Worm (Caenorhabditis elegans) whole organism, mixed stage, embryonic: ENCODE measurements around the gene F58B3.6.

Experiments
- M03D4.4 ChIP-seq: sonication (generic microtip); optimal IDR thresholded peaks from 2 replicates; lab custom pipeline; 2017; ENCODE audit warnings: mild to moderate bottlenecking, missing genetic modification characterization, missing compliant biosample characterization
- blmp-1 ChIP-seq: fragments of 150-350 bp; optimal IDR thresholded peaks from 2 replicates; lab custom pipeline; 2014; ENCODE audit warnings: missing biosample characterization, missing genetic modification characterization
- ceh-39 ChIP-seq: fragments of 150-350 bp; optimal IDR thresholded peaks from 2 replicates; lab custom pipeline; 2014; ENCODE audit warnings: missing biosample characterization, missing genetic modification characterization
- ceh-43 ChIP-seq: fragments of 200-800 bp; sonication (Bioruptor generic); optimal IDR thresholded peaks from 2 replicates; lab custom pipeline; 2018; ENCODE audit warnings: mild to moderate bottlenecking, missing genetic modification characterization, moderate library complexity, missing compliant biosample characterization
- ceh-83 ChIP-seq: fragments of 200-800 bp; sonication (Bioruptor generic); optimal IDR thresholded peaks from 2 replicates; lab custom pipeline; 2018; ENCODE audit warnings: mild to moderate bottlenecking, missing genetic modification characterization, missing compliant biosample characterization
- ces-1 ChIP-seq: fragments of 150-350 bp; optimal IDR thresholded peaks from 2 replicates; lab custom pipeline; 2014; ENCODE audit warnings: missing biosample characterization, missing genetic modification reagents, missing genetic modification characterization
- cnd-1 ChIP-seq: fragments of 200-800 bp; sonication (Bioruptor generic); optimal IDR thresholded peaks from 2 replicates; lab custom pipeline; 2018; ENCODE audit warnings: mild to moderate bottlenecking, missing genetic modification characterization, missing compliant biosample characterization
- drap-1 ChIP-seq: fragments of 200-800 bp; sonication (Bioruptor generic); optimal IDR thresholded peaks from 3 replicates; lab custom pipeline; 2018; ENCODE audit warnings: mild to moderate bottlenecking, missing genetic modification characterization, missing compliant biosample characterization
- elt-1 ChIP-seq: sonication (generic microtip); optimal IDR thresholded peaks from 2 replicates; lab custom pipeline; 2017; ENCODE audit warnings: missing genetic modification characterization, mild to moderate bottlenecking, missing compliant biosample characterization, antibody characterized with exemption, moderate library complexity, borderline replicate concordance; ENCODE audit not compliant: insufficient read depth
- elt-3 ChIP-seq: fragments of 150-350 bp; optimal IDR thresholded peaks from 2 replicates; lab custom pipeline; 2014; ENCODE audit warnings: missing biosample characterization, missing genetic modification characterization
- flh-1 ChIP-seq: fragments of 200-800 bp; sonication (Bioruptor generic); optimal IDR thresholded peaks from 2 replicates; lab custom pipeline; 2018; ENCODE audit warnings: mild to moderate bottlenecking, missing genetic modification characterization, moderate library complexity, missing compliant biosample characterization
- ham-2 ChIP-seq: fragments of 200-800 bp; sonication (Bioruptor generic); optimal IDR thresholded peaks from 2 replicates; lab custom pipeline; 2018; ENCODE audit warnings: mild to moderate bottlenecking, missing genetic modification characterization, missing compliant biosample characterization
- hlh-1 ChIP-seq: fragments of 150-350 bp; optimal IDR thresholded peaks from 2 replicates; lab custom pipeline; 2014; ENCODE audit warnings: missing biosample characterization, missing genetic modification reagents, missing genetic modification characterization
- lin-13 ChIP-seq: fragments of 150-350 bp; optimal IDR thresholded peaks from 2 replicates; lab custom pipeline; 2014; ENCODE audit warnings: missing biosample characterization, missing genetic modification characterization
- lsy-2 ChIP-seq: fragments of 150-350 bp; optimal IDR thresholded peaks from 2 replicates; lab custom pipeline; 2014; ENCODE audit warnings: missing biosample characterization, missing genetic modification characterization
- mab-5 ChIP-seq: fragments of 150-350 bp; optimal IDR thresholded peaks from 2 replicates; lab custom pipeline; 2014; ENCODE audit warnings: missing biosample characterization, missing genetic modification characterization
- mep-1 ChIP-seq: fragments of 150-350 bp; optimal IDR thresholded peaks from 2 replicates; lab custom pipeline; 2017; ENCODE audit warnings: missing biosample characterization, missing genetic modification reagents, missing genetic modification characterization, inconsistent platforms
- mls-2 ChIP-seq: sonication (generic microtip); optimal IDR thresholded peaks from 2 replicates; lab custom pipeline; 2016; ENCODE audit warnings: mild to moderate bottlenecking, missing genetic modification characterization, moderate library complexity, missing compliant biosample characterization
- nhr-12 ChIP-seq: fragments of 150-350 bp; optimal IDR thresholded peaks from 2 replicates; lab custom pipeline; 2014; ENCODE audit warnings: missing biosample characterization, missing genetic modification characterization
- nhr-237 ChIP-seq: fragments of 150-350 bp; optimal IDR thresholded peaks from 2 replicates; lab custom pipeline; 2014; ENCODE audit warnings: missing biosample characterization, missing genetic modification characterization
- nhr-28 ChIP-seq: fragments of 150-350 bp; optimal IDR thresholded peaks from 2 replicates; lab custom pipeline; 2014; ENCODE audit warnings: missing biosample characterization, missing genetic modification characterization
- nhr-76 ChIP-seq: sonication (generic microtip); optimal IDR thresholded peaks from 2 replicates; lab custom pipeline; 2017; ENCODE audit warnings: missing biosample characterization, missing genetic modification characterization
- pha-4 ChIP-seq: fragments of 150-350 bp; optimal IDR thresholded peaks from 2 replicates; lab custom pipeline; 2018; ENCODE audit warnings: missing biosample characterization, missing genetic modification reagents, missing genetic modification characterization
- sem-2 ChIP-seq: fragments of 200-800 bp; sonication (Bioruptor generic); optimal IDR thresholded peaks from 2 replicates; lab custom pipeline; 2018; ENCODE audit warnings: mild to moderate bottlenecking, missing genetic modification characterization, missing compliant biosample characterization
- snpc-4 ChIP-seq: fragments of 150-350 bp; optimal IDR thresholded peaks from 2 replicates; lab custom pipeline; 2014; ENCODE audit warnings: missing biosample characterization, missing genetic modification characterization
- sptf-1 ChIP-seq: sonication (generic microtip); optimal IDR thresholded peaks from 2 replicates; lab custom pipeline; 2017; ENCODE audit warnings: mild to moderate bottlenecking, missing genetic modification characterization, moderate library complexity, missing compliant biosample characterization
- unc-120 ChIP-seq: sonication (generic microtip); optimal IDR thresholded peaks from 2 replicates; lab custom pipeline; 2017; ENCODE audit warnings: missing genetic modification characterization, missing compliant biosample characterization; ENCODE audit not compliant: poor library complexity, severe bottlenecking
- unc-39 ChIP-seq: fragments of 150-350 bp; optimal IDR thresholded peaks from 2 replicates; lab custom pipeline; 2014; ENCODE audit warnings: missing biosample characterization, missing genetic modification characterization
- unc-62 ChIP-seq: fragments of 150-350 bp; optimal IDR thresholded peaks from 2 replicates; lab custom pipeline; 2014; ENCODE audit warnings: missing biosample characterization, missing genetic modification reagents, missing genetic modification characterization
- zip-8 ChIP-seq: fragments of 150-350 bp; optimal IDR thresholded peaks from 2 replicates; lab custom pipeline; 2014; ENCODE audit warnings: missing biosample characterization, missing genetic modification characterization
- ztf-11 ChIP-seq: fragments of 150-350 bp; optimal IDR thresholded peaks from 2 replicates; lab custom pipeline; 2014; ENCODE audit warnings: missing biosample characterization, missing genetic modification characterization

F58B3.6 gene

ce11 chrIV:11655370-11655769 is 18.9 kb downstream of the F58B3.6 start, which contains the start of gene ent-1:
TSS of gene ent-1 (minus strand) at chrIV:11655470.
- no peak for TF ChIP-seq blmp-1 (tag; lab: Kevin White, UChicago)
- TF ChIP-seq mab-5 (tag; lab: Kevin White, UChicago): no peak
- no peak for TF ChIP-seq elt-3 (tag; lab: Kevin White, UChicago)
- TF ChIP-seq ceh-43: no peak
- no peak for TF ChIP-seq unc-62 (GFP tag; lab: Kevin White, UChicago)
- no peak for TF ChIP-seq pha-4 (tag; lab: Kevin White, UChicago)
- TF ChIP-seq nhr-237 (tag; lab: Kevin White, UChicago): no peak
- no peak for TF ChIP-seq sptf-1
- TF ChIP-seq M03D4.4 (tag; lab: Kevin White, UChicago): no peak
- TF ChIP-seq hlh-1 (tag; lab: Kevin White, UChicago): no peak
- no peak for TF ChIP-seq cnd-1 (tag; lab: Kevin White, UChicago)
- TF ChIP-seq lin-13 (tag; lab: Kevin White, UChicago): no peak
- no peak for TF ChIP-seq sem-2 (GFP tag; lab: Kevin White, UChicago)
- no peak for TF ChIP-seq unc-39 (tag; lab: Kevin White, UChicago)
- TF ChIP-seq unc-120 (tag; lab: Kevin White, UChicago): no peak
- TF ChIP-seq nhr-76 (tag; lab: Kevin White, UChicago): no peak
- TF ChIP-seq ceh-83 (GFP tag; lab: Kevin White, UChicago): no peak
- no peak for TF ChIP-seq flh-1 (GFP tag; lab: Kevin White, UChicago)

ce11 chrIV:11656144-11656780 is 19.8 kb downstream of the F58B3.6 start, which contains the start of gene ZK809.5:
TSS of gene ZK809.5 (plus strand) at chrIV:11656730.
- TF ChIP-seq blmp-1 (tag; lab: Kevin White, UChicago) (no peak), ham-2 (GFP tag; lab: Kevin White, UChicago) (peak; percentile 20), hlh-1 (tag; lab: Kevin White, UChicago) (no peak), lsy-2 (tag; lab: Kevin White, UChicago) (no peak), unc-39 (tag; lab: Kevin White, UChicago) (no peak), ces-1 (GFP tag; lab: Kevin White, UChicago) (peak; percentile 21), ceh-43 (peak; percentile 13)

- TF ChIP-seq nhr-28 (no peak), cnd-1 (tag; lab: Kevin White, UChicago) (no peak), elt-3 (tag; lab: Kevin White, UChicago) (no peak), nhr-76 (tag; lab: Kevin White, UChicago) (no peak), mls-2 (tag; lab: Kevin White, UChicago) (no peak), ham-2 (GFP tag; lab: Kevin White, UChicago) (no peak), pha-4 (tag; lab: Kevin White, UChicago) (no peak), ceh-43 (no peak), unc-62 (GFP tag; lab: Kevin White, UChicago) (no peak), ztf-11 (tag; lab: Kevin White, UChicago) (no peak), lin-13 (tag; lab: Kevin White, UChicago) (no peak), nhr-237 (tag; lab: Kevin White, UChicago) (no peak), blmp-1 (tag; lab: Kevin White, UChicago) (no peak), snpc-4 (tag; lab: Kevin White, UChicago) (no peak), ceh-39 (no peak), M03D4.4 (tag; lab: Kevin White, UChicago) (no peak), zip-8 (tag; lab: Kevin White, UChicago) (no peak), mep-1 (tag; lab: Kevin White, UChicago) (no peak)
- TF ChIP-seq, all 35 proteins: peak for 0
These were observed 23.4 kb downstream of the F58B3.6 start, which contains the start of gene ZK792.1 for ce11 chrIV:11659794-11660312. TSS of gene ZK792.1 (plus strand) at chrIV:11659844.

- TF ChIP-seq ceh-43: no peak
- TF ChIP-seq, all 35 proteins: peak for 0
These were observed 28.6 kb downstream of the F58B3.6 start, which contains the start of gene ZK809.9 for ce11 chrIV:11665010-11665409. TSS of gene ZK809.9 (plus strand) at chrIV:11665310.

ce11 chrIV:11668001-11668400 is 31.6 kb downstream of the F58B3.6 start, which contains the start of gene atg-4.2:
TSS of gene atg-4.2 (plus strand) at chrIV:11668024.
- TF ChIP-seq lsy-2 (tag; lab: Kevin White, UChicago) (no peak), drap-1 (GFP tag; lab: Kevin White, UChicago) (no peak), unc-39 (tag; lab: Kevin White, UChicago) (no peak), elt-3 (tag; lab: Kevin White, UChicago) (no peak), ceh-83 (GFP tag; lab: Kevin White, UChicago) (no peak), cnd-1 (tag; lab: Kevin White, UChicago) (no peak), mep-1 (tag; lab: Kevin White, UChicago) (no peak), nhr-12 (no peak), elt-1 (tag; lab: Kevin White, UChicago) (no peak)
